Worm (Caenorhabditis elegans) whole organism, L1 larva: ENCODE data around the gene D1053.3.
A peak's percentile ranks its signal among the peaks of the same experiment; 100 is the strongest.

ENCODE experiments used
- C16A3.4 ChIP-seq: fragments of 150-350 bp; optimal IDR thresholded peaks from 2 replicates; lab custom pipeline; 2014; ENCODE audit warnings: missing biosample characterization, missing genetic modification characterization
- Y116A8C.19 ChIP-seq: sonication (generic microtip); optimal IDR thresholded peaks from 2 replicates; lab custom pipeline; 2016; ENCODE audit warnings: missing compliant biosample characterization, missing genetic modification characterization, borderline replicate concordance
- aly-2 ChIP-seq: fragments of 150-350 bp; optimal IDR thresholded peaks from 2 replicates; lab custom pipeline; 2014; ENCODE audit warnings: missing biosample characterization, missing genetic modification characterization
- blmp-1 ChIP-seq: fragments of 150-350 bp; optimal IDR thresholded peaks from 2 replicates; lab custom pipeline; 2014; ENCODE audit warnings: missing biosample characterization, missing genetic modification characterization
- ceh-82 ChIP-seq, 3 experiments: fragments of 150-350 bp in 1 of 3; sonication (generic microtip) in 2 of 3; optimal IDR thresholded peaks; 2 replicates each; lab custom pipeline; 2014 to 2017; ENCODE audit warnings: missing biosample characterization in 3 of 3, missing genetic modification characterization in 3 of 3
- ceh-88 ChIP-seq: fragments of 200-800 bp; sonication (Bioruptor generic); IDR thresholded peaks from 2 replicates; pipeline ENCODE4 v1.3.6; 2022; ENCODE audit warnings: missing genetic modification characterization, missing compliant biosample characterization
- ces-1 ChIP-seq: fragments of 150-350 bp; optimal IDR thresholded peaks from 2 replicates; lab custom pipeline; 2014; ENCODE audit warnings: missing biosample characterization, missing genetic modification reagents, missing genetic modification characterization
- dpl-1 ChIP-seq, 3 experiments: fragments of 150-350 bp in 2 of 3; sonication (generic microtip) in 1 of 3; optimal IDR thresholded peaks; 2 replicates each; lab custom pipeline; 2014 to 2017; ENCODE audit warnings: missing biosample characterization in 3 of 3, missing genetic modification characterization in 3 of 3, missing genetic modification reagents in 3 of 3
- efl-1 ChIP-seq, 4 experiments: fragments of 150-350 bp; optimal IDR thresholded peaks in 3 of 4; peaks in 1 of 4; 1 replicate in 1 of 4; 2 replicates in 3 of 4; lab custom pipeline; 2014; ENCODE audit warnings: missing biosample characterization in 2 of 4, missing genetic modification characterization in 2 of 4, missing genetic modification reagents in 2 of 4
- egl-27 ChIP-seq, 2 experiments: fragments of 150-350 bp in 1 of 2; sonication (generic microtip); optimal IDR thresholded peaks; 3 replicates each; lab custom pipeline; 2017 to 2018; ENCODE audit warnings: missing biosample characterization in 2 of 2, missing genetic modification characterization in 2 of 2, missing genetic modification reagents in 2 of 2
- elt-2 ChIP-seq: sonication (generic microtip); optimal IDR thresholded peaks from 2 replicates; lab custom pipeline; 2016; ENCODE audit warnings: missing genetic modification characterization, mild to moderate bottlenecking, inconsistent platforms, missing compliant biosample characterization, missing genetic modification reagents
- fkh-4 ChIP-seq: sonication (generic microtip); optimal IDR thresholded peaks from 2 replicates; lab custom pipeline; 2016; ENCODE audit warnings: missing compliant biosample characterization, missing genetic modification characterization, borderline replicate concordance
- fkh-8 ChIP-seq: sonication (generic microtip); optimal IDR thresholded peaks from 2 replicates; lab custom pipeline; 2016; ENCODE audit warnings: mild to moderate bottlenecking, missing genetic modification characterization, missing compliant biosample characterization
- fos-1 ChIP-seq: fragments of 150-350 bp; optimal IDR thresholded peaks from 2 replicates; lab custom pipeline; 2014; ENCODE audit warnings: missing biosample characterization, missing genetic modification characterization
- jun-1 ChIP-seq: fragments of 150-350 bp; optimal IDR thresholded peaks from 2 replicates; lab custom pipeline; 2014; ENCODE audit warnings: missing biosample characterization, missing genetic modification reagents, missing genetic modification characterization
- lin-13 ChIP-seq: fragments of 150-350 bp; optimal IDR thresholded peaks from 2 replicates; lab custom pipeline; 2014; ENCODE audit warnings: missing biosample characterization, missing genetic modification reagents, missing genetic modification characterization
- lin-14 ChIP-seq: fragments of 200-800 bp; sonication (Bioruptor generic); optimal IDR thresholded peaks from 2 replicates; lab custom pipeline; 2018; ENCODE audit warnings: mild to moderate bottlenecking, missing genetic modification characterization, moderate library complexity, missing compliant biosample characterization
- lin-15B ChIP-seq: fragments of 150-350 bp; sonication (generic microtip); optimal IDR thresholded peaks from 3 replicates; lab custom pipeline; 2014; ENCODE audit warnings: missing biosample characterization, missing genetic modification characterization
- lin-35 ChIP-seq, 2 experiments: fragments of 150-350 bp; optimal IDR thresholded peaks; 2 replicates each; lab custom pipeline; 2014; ENCODE audit warnings: missing biosample characterization in 2 of 2, missing genetic modification characterization in 2 of 2, missing genetic modification reagents in 2 of 2
- lir-3 ChIP-seq: sonication (generic microtip); optimal IDR thresholded peaks from 2 replicates; lab custom pipeline; 2016; ENCODE audit warnings: mild to moderate bottlenecking, missing genetic modification characterization, moderate library complexity, missing compliant biosample characterization; ENCODE audit not compliant: poor library complexity
- mab-9 ChIP-seq: fragments of 200-800 bp; sonication (Bioruptor generic); IDR thresholded peaks from 2 replicates; pipeline ENCODE4 v1.3.6; 2022; ENCODE audit warnings: missing genetic modification reagents, missing genetic modification characterization, missing compliant biosample characterization
- mdl-1 ChIP-seq, 2 experiments: fragments of 150-350 bp; optimal IDR thresholded peaks; 2 replicates each; lab custom pipeline; 2014 to 2017; ENCODE audit warnings: missing biosample characterization in 2 of 2, missing genetic modification characterization in 2 of 2, inconsistent platforms in 1 of 2
- mef-2 ChIP-seq: fragments of 150-350 bp; optimal IDR thresholded peaks from 2 replicates; lab custom pipeline; 2014; ENCODE audit warnings: missing biosample characterization, missing genetic modification characterization
- mep-1 ChIP-seq: fragments of 150-350 bp; optimal IDR thresholded peaks from 2 replicates; lab custom pipeline; 2014; ENCODE audit warnings: missing biosample characterization, missing genetic modification characterization
- nhr-19 ChIP-seq: fragments of 200-800 bp; sonication (Bioruptor generic); conservative IDR thresholded peaks from 2 replicates; pipeline ENCODE4 v1.3.6; 2022; ENCODE audit warnings: missing genetic modification characterization, missing compliant biosample characterization
- nhr-20 ChIP-seq: sonication (generic microtip); optimal IDR thresholded peaks from 2 replicates; lab custom pipeline; 2016; ENCODE audit warnings: mild to moderate bottlenecking, missing genetic modification characterization, missing compliant biosample characterization
- nhr-28 ChIP-seq: fragments of 150-350 bp; optimal IDR thresholded peaks from 2 replicates; lab custom pipeline; 2014; ENCODE audit warnings: missing biosample characterization, missing genetic modification characterization
- nhr-76 ChIP-seq: sonication (generic microtip); optimal IDR thresholded peaks from 2 replicates; lab custom pipeline; 2017; ENCODE audit warnings: missing biosample characterization, missing genetic modification characterization
- nhr-85 ChIP-seq: sonication (generic microtip); peaks from one replicate; lab custom pipeline; 2016; ENCODE audit warnings: missing genetic modification characterization, inconsistent platforms, missing compliant biosample characterization
- nhr-90 ChIP-seq: sonication (generic microtip); optimal IDR thresholded peaks from 2 replicates; lab custom pipeline; 2016; ENCODE audit warnings: mild to moderate bottlenecking, missing genetic modification characterization, missing compliant biosample characterization; ENCODE audit not compliant: poor library complexity
- pax-3 ChIP-seq: fragments of 200-800 bp; sonication (Bioruptor generic); optimal IDR thresholded peaks from 2 replicates; lab custom pipeline; 2018; ENCODE audit warnings: mild to moderate bottlenecking, missing genetic modification characterization, moderate library complexity, missing compliant biosample characterization
- pqm-1 ChIP-seq: sonication (generic microtip); optimal IDR thresholded peaks from 3 replicates; lab custom pipeline; 2017; ENCODE audit warnings: missing biosample characterization, missing genetic modification characterization
- rnt-1 ChIP-seq: sonication (generic microtip); optimal IDR thresholded peaks from 2 replicates; lab custom pipeline; 2016; ENCODE audit warnings: mild to moderate bottlenecking, missing genetic modification characterization, moderate library complexity, missing compliant biosample characterization
- skn-1 ChIP-seq: fragments of 150-350 bp; optimal IDR thresholded peaks from 2 replicates; lab custom pipeline; 2014; ENCODE audit warnings: missing biosample characterization, missing genetic modification characterization
- snpc-4 ChIP-seq: fragments of 150-350 bp; optimal IDR thresholded peaks from 2 replicates; lab custom pipeline; 2014; ENCODE audit warnings: missing biosample characterization, missing genetic modification characterization
- snu-23 ChIP-seq: sonication (generic microtip); optimal IDR thresholded peaks from 2 replicates; lab custom pipeline; 2016; ENCODE audit warnings: missing genetic modification characterization, missing compliant biosample characterization
- sup-37 ChIP-seq: fragments of 200-800 bp; sonication (Bioruptor generic); optimal IDR thresholded peaks from 2 replicates; lab custom pipeline; 2018; ENCODE audit warnings: mild to moderate bottlenecking, missing genetic modification characterization, missing compliant biosample characterization
- swsn-7 ChIP-seq: sonication (generic microtip); optimal IDR thresholded peaks from 2 replicates; lab custom pipeline; 2016; ENCODE audit warnings: missing genetic modification characterization, missing compliant biosample characterization
- tlp-1 ChIP-seq: fragments of 150-350 bp; optimal IDR thresholded peaks from 2 replicates; lab custom pipeline; 2014; ENCODE audit warnings: missing biosample characterization, missing genetic modification characterization
- unc-130 ChIP-seq: fragments of 150-350 bp; optimal IDR thresholded peaks from 2 replicates; lab custom pipeline; 2017; ENCODE audit warnings: missing biosample characterization, missing genetic modification characterization, inconsistent platforms
- unc-30 ChIP-seq: sonication (generic microtip); optimal IDR thresholded peaks from 2 replicates; lab custom pipeline; 2017; ENCODE audit warnings: missing biosample characterization, missing genetic modification characterization
- unc-98 ChIP-seq: fragments of 200-800 bp; sonication (Bioruptor generic); IDR thresholded peaks from 2 replicates; pipeline ENCODE4 v1.3.6; 2022; ENCODE audit warnings: missing genetic modification characterization, missing compliant biosample characterization
- vab-15 ChIP-seq: sonication (generic microtip); optimal IDR thresholded peaks from 2 replicates; lab custom pipeline; 2017; ENCODE audit warnings: missing genotype, mild to moderate bottlenecking, missing genetic modification characterization, missing compliant biosample characterization
- xbp-1 ChIP-seq: sonication (generic microtip); optimal IDR thresholded peaks from 2 replicates; lab custom pipeline; 2016; ENCODE audit warnings: missing genetic modification characterization, missing compliant biosample characterization
- zag-1 ChIP-seq: fragments of 150-350 bp; optimal IDR thresholded peaks from 2 replicates; lab custom pipeline; 2014; ENCODE audit warnings: missing biosample characterization, missing genetic modification characterization
- zip-4 ChIP-seq: fragments of 200-800 bp; sonication (Bioruptor generic); optimal IDR thresholded peaks from 2 replicates; lab custom pipeline; 2018; ENCODE audit warnings: mild to moderate bottlenecking, missing genetic modification characterization, moderate library complexity, missing compliant biosample characterization
- ztf-4 ChIP-seq: fragments of 150-350 bp; optimal IDR thresholded peaks from 2 replicates; lab custom pipeline; 2014; ENCODE audit warnings: missing biosample characterization, missing genetic modification characterization

D1053.3 gene

DNA sequence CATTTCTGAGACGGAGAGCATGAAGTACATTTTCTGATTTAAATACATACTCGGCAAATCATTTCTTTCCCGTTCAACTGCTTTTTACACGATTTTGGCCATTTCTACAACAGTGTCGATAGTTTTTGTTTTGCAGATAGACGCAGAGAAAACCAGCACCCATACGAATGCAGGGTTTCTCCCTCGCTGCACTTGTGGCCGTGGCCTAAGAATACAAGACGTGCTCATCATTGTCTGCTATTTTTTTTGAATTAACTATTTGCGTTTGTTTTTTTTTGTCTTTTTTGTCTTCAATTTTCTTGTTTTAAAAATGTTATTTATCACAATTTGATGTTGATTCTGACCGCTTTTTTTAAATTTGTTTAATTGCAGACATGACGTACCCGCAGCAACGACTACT is 43.9 kb downstream of the D1053.3 start, which contains the start of gene smcl-1:
smcl-1 (plus strand) TSS at position 373 of the 400 bp plus-strand sequence.
- TF ChIP-seq unc-98 (GFP tag; lab: Robert Waterston, UW), result no peak
- TF ChIP-seq unc-130 (tag; lab: Kevin White, UChicago), result peak; percentile 23
- peak; percentile 10 for TF ChIP-seq C16A3.4
- no peak for TF ChIP-seq sup-37
- peak; percentile 10 to 63 (median 17) for TF ChIP-seq ceh-82 (tag; optimal IDR thresholded peaks at IDR 0.05; lab: Kevin White, UChicago)
- peak; percentile 14 for TF ChIP-seq fkh-4 (tag; lab: Kevin White, UChicago)
- no peak for TF ChIP-seq ztf-4 (tag; lab: Kevin White, UChicago)
- no peak for TF ChIP-seq mef-2 (tag; lab: Kevin White, UChicago)
- no peak for TF ChIP-seq zip-4 (GFP tag; lab: Kevin White, UChicago)
- no peak for TF ChIP-seq nhr-19 (GFP tag; lab: Robert Waterston, UW)
- no peak for TF ChIP-seq vab-15 (tag; lab: Kevin White, UChicago)
- peak; percentile 26 for TF ChIP-seq nhr-90
- no peak for TF ChIP-seq snpc-4
- TF ChIP-seq xbp-1 (tag; lab: Kevin White, UChicago), result peak; percentile 24
- no peak for TF ChIP-seq ceh-88 (GFP tag; lab: Robert Waterston, UW)
- no peak for TF ChIP-seq nhr-76
- no peak for TF ChIP-seq egl-27 (tag; optimal IDR thresholded peaks at IDR 0.05; lab: Kevin White, UChicago)
- TF ChIP-seq lin-13 (GFP tag; lab: Kevin White, UChicago), result no peak
- peak; percentile 79 for TF ChIP-seq rnt-1 (tag; lab: Kevin White, UChicago)
- no peak for TF ChIP-seq lin-15B
- peak in 2 of 3 experiments; percentile 5 to 47 for TF ChIP-seq dpl-1 (GFP tag; optimal IDR thresholded peaks at IDR 0.05; lab: Kevin White, UChicago)
- no peak for TF ChIP-seq unc-30 (tag; lab: Kevin White, UChicago)
- no peak for TF ChIP-seq pax-3 (tag; lab: Kevin White, UChicago)
- peak; percentile 55 for TF ChIP-seq lir-3 (tag; lab: Kevin White, UChicago)
- TF ChIP-seq swsn-7 (tag; lab: Kevin White, UChicago), result peak; percentile 30
- TF ChIP-seq fkh-8 (tag; lab: Kevin White, UChicago), result peak; percentile 7
- no peak for TF ChIP-seq aly-2 (tag; lab: Kevin White, UChicago)
- TF ChIP-seq skn-1 (tag; lab: Kevin White, UChicago), result peak; percentile 66
- TF ChIP-seq snu-23 (GFP tag; lab: Kevin White, UChicago), result no peak
- peak; percentile 64 for TF ChIP-seq nhr-85
- TF ChIP-seq mdl-1 (tag; optimal IDR thresholded peaks at IDR 0.05; lab: Kevin White, UChicago), result peak in 1 of 2 experiments; percentile 28
- peak; percentile 8 for TF ChIP-seq mep-1 (tag; lab: Kevin White, UChicago)
- peak in 1 of 2 experiments; percentile 10 for TF ChIP-seq lin-35 (GFP tag; optimal IDR thresholded peaks at IDR 0.05; lab: Kevin White, UChicago)
- no peak for TF ChIP-seq tlp-1 (tag; lab: Kevin White, UChicago)
- TF ChIP-seq zag-1, result no peak
- TF ChIP-seq lin-14 (GFP tag; lab: Kevin White, UChicago), result peak; percentile 85
- TF ChIP-seq ces-1 (GFP tag; lab: Kevin White, UChicago), result no peak
- TF ChIP-seq efl-1 (optimal IDR thresholded peaks at IDR 0.05; lab: Kevin White, UChicago), result peak in 1 of 2 experiments; percentile 28
- peak in 1 of 2 experiments; percentile 26 for TF ChIP-seq efl-1 (GFP tag; optimal IDR thresholded peaks at IDR 0.05 in 1 of 2; lab: Kevin White, UChicago)
- peak; percentile 45 for TF ChIP-seq nhr-20 (tag; lab: Kevin White, UChicago)
- TF ChIP-seq blmp-1 (tag; lab: Kevin White, UChicago), result peak; percentile 55

DNA sequence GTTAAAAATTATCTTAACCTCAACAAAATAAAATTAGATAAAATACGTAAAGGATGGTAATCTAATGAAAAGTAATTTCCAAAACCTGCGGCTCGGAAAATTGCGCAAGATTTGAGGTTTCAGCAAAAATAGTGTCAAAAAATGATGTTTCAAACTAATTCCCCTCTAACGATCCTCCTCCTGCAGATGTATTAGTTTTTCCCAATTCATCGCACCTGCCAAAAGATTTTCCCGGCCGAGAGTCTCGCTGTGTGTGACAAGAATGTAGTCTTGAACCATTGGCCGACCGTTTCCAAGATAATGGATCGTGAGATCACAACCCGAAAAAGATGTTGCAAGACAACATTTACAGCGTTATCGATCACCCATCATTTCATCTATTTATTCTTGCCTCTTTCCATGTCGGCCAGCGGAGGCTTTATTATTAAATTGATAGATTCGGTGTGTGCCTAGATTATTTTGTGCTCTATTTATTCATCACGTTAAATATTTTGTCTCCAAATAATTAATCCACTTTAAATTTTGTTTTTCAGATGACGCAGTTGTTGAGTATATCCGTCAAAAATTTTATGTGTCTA is 46.9 kb downstream of the D1053.3 start, which contains the start of the genes C44C10.10 and C44C10.5:
C44C10.10 (plus strand) TSS at position 301 of the 578 bp plus-strand sequence.
C44C10.5 (plus strand) TSS at position 528 of the 578 bp plus-strand sequence.
- TF ChIP-seq lin-13 (GFP tag; lab: Kevin White, UChicago), result no peak
- TF ChIP-seq fos-1, result no peak
- no peak for TF ChIP-seq Y116A8C.19
- TF ChIP-seq nhr-28 (tag; lab: Kevin White, UChicago), result no peak
- TF ChIP-seq swsn-7 (tag; lab: Kevin White, UChicago), result no peak
- TF ChIP-seq pqm-1 (tag; lab: Kevin White, UChicago), result no peak
- TF ChIP-seq elt-2 (tag; lab: Kevin White, UChicago), result no peak
- TF ChIP-seq unc-98 (GFP tag; lab: Robert Waterston, UW), result no peak
- TF ChIP-seq mep-1 (tag; lab: Kevin White, UChicago), result no peak
- TF ChIP-seq fkh-8 (tag; lab: Kevin White, UChicago), result no peak
- no peak for TF ChIP-seq zip-4 (GFP tag; lab: Kevin White, UChicago)
- TF ChIP-seq jun-1 (tag; lab: Kevin White, UChicago), result no peak
- TF ChIP-seq dpl-1 (GFP tag; optimal IDR thresholded peaks at IDR 0.05; lab: Kevin White, UChicago), result no peak
- TF ChIP-seq tlp-1 (tag; lab: Kevin White, UChicago), result no peak
- TF ChIP-seq mab-9 (GFP tag; lab: Robert Waterston, UW), result no peak
- no peak for TF ChIP-seq lin-15B
- no peak for TF ChIP-seq nhr-76
